Worm (Caenorhabditis elegans) whole organism, L4 larva: ENCODE measurements around the gene aat-2.

Experiments
- F26F4.8 ChIP-seq: fragments of 200-800 bp; sonication (Bioruptor generic); conservative IDR thresholded peaks from 2 replicates; pipeline ENCODE4 v1.3.6; 2022; ENCODE audit warnings: missing genetic modification characterization, missing compliant biosample characterization
- aly-2 ChIP-seq: sonication (generic microtip); optimal IDR thresholded peaks from 2 replicates; lab custom pipeline; 2018; ENCODE audit warnings: missing biosample characterization, missing genetic modification characterization
- ama-1 ChIP-seq: fragments of 150-350 bp; optimal IDR thresholded peaks from 2 replicates; lab custom pipeline; 2014; ENCODE audit warnings: inconsistent platforms, mixed read lengths
- ceh-82 ChIP-seq: sonication (generic microtip); optimal IDR thresholded peaks from 2 replicates; lab custom pipeline; 2017; ENCODE audit warnings: missing biosample characterization, missing genetic modification characterization
- lin-13 ChIP-seq: fragments of 150-350 bp; optimal IDR thresholded peaks from 2 replicates; lab custom pipeline; 2014; ENCODE audit warnings: missing biosample characterization, missing genetic modification reagents, missing genetic modification characterization
- lin-39 ChIP-seq: fragments of 150-350 bp; optimal IDR thresholded peaks from 2 replicates; lab custom pipeline; 2014; ENCODE audit warnings: missing biosample characterization, missing genetic modification reagents, missing genetic modification characterization
- mdl-1 ChIP-seq, 2 experiments: fragments of 150-350 bp in 1 of 2; sonication (generic microtip) in 1 of 2; optimal IDR thresholded peaks; 2 replicates each; lab custom pipeline; 2014 to 2017; ENCODE audit warnings: missing biosample characterization in 2 of 2, missing genetic modification characterization in 2 of 2
- nhr-6 ChIP-seq: fragments of 150-350 bp; optimal IDR thresholded peaks from 2 replicates; lab custom pipeline; 2014; ENCODE audit warnings: missing biosample characterization, missing genetic modification characterization
- unc-130 ChIP-seq: sonication (generic microtip); optimal IDR thresholded peaks from 2 replicates; lab custom pipeline; 2016; ENCODE audit warnings: missing genetic modification reagents, missing genetic modification characterization, missing compliant biosample characterization
- unc-39 ChIP-seq: sonication (generic microtip); optimal IDR thresholded peaks from 2 replicates; lab custom pipeline; 2017; ENCODE audit warnings: missing biosample characterization, missing genetic modification characterization
- unc-62 ChIP-seq, 3 experiments: fragments of 150-350 bp in 1 of 3; sonication (generic microtip); optimal IDR thresholded peaks in 2 of 3; peaks in 1 of 3; 1 replicate in 1 of 3; 2 replicates in 2 of 3; lab custom pipeline; 2014 to 2017; ENCODE audit warnings: missing biosample characterization in 3 of 3, missing genetic modification characterization in 3 of 3, missing genetic modification reagents in 3 of 3, missing genotype in 1 of 3

ce11 chrV:9224981-9225380, 21.2 kb downstream of the aat-2 start:
- no peak for TF ChIP-seq ama-1 (lab: Kevin White, UChicago)
- no peak for TF ChIP-seq unc-130 (GFP tag; lab: Kevin White, UChicago)
- no peak for TF ChIP-seq unc-62 (GFP tag; optimal IDR thresholded peaks at IDR 0.05 in 1 of 2; lab: Kevin White, UChicago)
- TF ChIP-seq unc-62 (tag; optimal IDR thresholded peaks at IDR 0.05; lab: Kevin White, UChicago): no peak
- TF ChIP-seq nhr-6: no peak
- TF ChIP-seq unc-39: no peak
- no peak for TF ChIP-seq ceh-82 (tag; lab: Kevin White, UChicago)
- no peak for TF ChIP-seq aly-2
- no peak for TF ChIP-seq lin-39 (tag; lab: Kevin White, UChicago)
- no peak for TF ChIP-seq F26F4.8 (GFP tag; lab: Robert Waterston, UW)
- TF ChIP-seq mdl-1 (tag; optimal IDR thresholded peaks at IDR 0.05; lab: Kevin White, UChicago): no peak
- no peak for TF ChIP-seq lin-13 (GFP tag; lab: Kevin White, UChicago)
